Fruit fly (Drosophila melanogaster) whole organism, prepupa: ENCODE measurements around the gene CG8353.
A peak's percentile ranks its signal among the peaks of the same experiment; 100 is the strongest.

Experiments used
- CG11294 ChIP-seq: fragments of 200-800 bp; sonication (Bioruptor generic); IDR thresholded peaks from 2 replicates; pipeline ENCODE4 v1.3.6; 2022; ENCODE audit warnings: missing biosample characterization, missing genetic modification characterization
- CG1621 ChIP-seq: fragments of 200-800 bp; sonication (Bioruptor generic); optimal IDR thresholded peaks from 3 replicates; lab custom pipeline; 2018; ENCODE audit warnings: missing biosample characterization, mild to moderate bottlenecking, missing genetic modification characterization
- CG32006 ChIP-seq: fragments of 200-800 bp; sonication (Bioruptor generic); optimal IDR thresholded peaks from 3 replicates; lab custom pipeline; 2017; ENCODE audit warnings: missing biosample characterization, mild to moderate bottlenecking, missing genetic modification characterization
- CG34406 ChIP-seq: fragments of 200-800 bp; sonication (Bioruptor generic); optimal IDR thresholded peaks from 3 replicates; lab custom pipeline; 2016; ENCODE audit warnings: missing biosample characterization, missing genetic modification characterization
- CG6792 ChIP-seq: fragments of 200-800 bp; sonication (Bioruptor generic); optimal IDR thresholded peaks from 3 replicates; lab custom pipeline; 2016; ENCODE audit warnings: missing biosample characterization, missing genetic modification characterization
- CG9139 ChIP-seq: fragments of 200-800 bp; sonication (Bioruptor generic); optimal IDR thresholded peaks from 3 replicates; lab custom pipeline; 2017; ENCODE audit warnings: missing biosample characterization, mild to moderate bottlenecking, missing genetic modification characterization
- Eip93F ChIP-seq: fragments of 200-800 bp; sonication (Bioruptor generic); optimal IDR thresholded peaks from 2 replicates; lab custom pipeline; 2016; ENCODE audit warnings: missing biosample characterization, mild to moderate bottlenecking, missing genetic modification characterization
- Ets21C ChIP-seq: fragments of 200-800 bp; sonication (Bioruptor generic); optimal IDR thresholded peaks from 3 replicates; lab custom pipeline; 2016; ENCODE audit warnings: missing biosample characterization, missing genetic modification characterization
- Hr39 ChIP-seq: fragments of 200-800 bp; sonication (Bioruptor generic); optimal IDR thresholded peaks from 2 replicates; lab custom pipeline; 2016; ENCODE audit warnings: missing biosample characterization, missing genetic modification characterization
- Sox102F ChIP-seq: fragments of 200-800 bp; sonication (Bioruptor generic); optimal IDR thresholded peaks from 2 replicates; lab custom pipeline; 2016; ENCODE audit warnings: missing biosample characterization, mild to moderate bottlenecking, missing genetic modification characterization
- acj6 ChIP-seq: fragments of 200-800 bp; sonication (Bioruptor generic); optimal IDR thresholded peaks from 3 replicates; lab custom pipeline; 2016; ENCODE audit warnings: missing biosample characterization, missing genetic modification characterization
- pdm3 ChIP-seq: fragments of 200-800 bp; sonication (Bioruptor generic); optimal IDR thresholded peaks from 3 replicates; lab custom pipeline; 2016; ENCODE audit warnings: missing biosample characterization, missing genetic modification characterization
- spab ChIP-seq: fragments of 200-800 bp; sonication (Bioruptor generic); optimal IDR thresholded peaks from 2 replicates; lab custom pipeline; 2017; ENCODE audit warnings: missing biosample characterization, mild to moderate bottlenecking, missing genetic modification characterization, missing genetic modification reagents

dm6 chr2L:8232389-8232788 lies 18.5 kb downstream of the CG8353 start:
- TF ChIP-seq Sox102F (GFP tag; lab: Kevin White, UChicago) = peak; percentile 48
- TF ChIP-seq Hr39 = peak; percentile 59
- peak; percentile 89 for TF ChIP-seq spab (GFP tag; lab: Kevin White, UChicago)
- TF ChIP-seq CG9139 (GFP tag; lab: Kevin White, UChicago) = peak; percentile 86
- TF ChIP-seq Ets21C = peak; percentile 46
- peak; percentile 73 for TF ChIP-seq CG6792
- peak; percentile 76 for TF ChIP-seq CG32006
- TF ChIP-seq CG11294 (GFP tag; lab: Robert Waterston, UW) = peak; percentile 69; the same call in 1 of the 2 replicates
- TF ChIP-seq acj6 (GFP tag; lab: Kevin White, UChicago) = peak; percentile 77
- peak; percentile 77 for TF ChIP-seq pdm3 (GFP tag; lab: Kevin White, UChicago)
- no peak for TF ChIP-seq Eip93F (GFP tag; lab: Kevin White, UChicago)
- TF ChIP-seq CG1621 (tag; lab: Kevin White, UChicago) = peak; percentile 89
- TF ChIP-seq CG34406 (GFP tag; lab: Kevin White, UChicago) = peak; percentile 72
